Fruit fly (Drosophila melanogaster) whole organism, wandering third instar larva: ENCODE data around the gene tfc.

Source experiments
- Abd-B ChIP-seq: fragments of >200 bp; optimal IDR thresholded peaks from 2 replicates; lab custom pipeline; 2017; ENCODE audit warnings: missing biosample characterization, missing genetic modification characterization
- CG32264 ChIP-seq: fragments of 200-800 bp; sonication (Bioruptor generic); optimal IDR thresholded peaks from 2 replicates; lab custom pipeline; 2016; ENCODE audit warnings: missing biosample characterization, missing genetic modification characterization
- Hr83 ChIP-seq: fragments of 200-300 bp; sonication (Bioruptor generic); optimal IDR thresholded peaks from 2 replicates; lab custom pipeline; 2016; ENCODE audit warnings: missing biosample characterization, mild to moderate bottlenecking, missing genetic modification characterization, moderate library complexity; ENCODE audit not compliant: poor library complexity, severe bottlenecking
- dl ChIP-seq, 2 experiments: fragments of 175-275, 200-275 bp in 1 of 2; fragments of 200-275 bp in 1 of 2; sonication (Bioruptor generic); optimal IDR thresholded peaks; lab custom pipeline; 2018; ENCODE audit warnings: mild to moderate bottlenecking in 2 of 2, missing biosample characterization in 2 of 2, missing genetic modification characterization in 2 of 2, moderate library complexity in 2 of 2; ENCODE audit not compliant: partially characterized antibody in 2 of 2, insufficient read depth in 1 of 2
- woc ChIP-seq: sonication (Bioruptor generic); optimal IDR thresholded peaks from 2 replicates; lab custom pipeline; 2016; ENCODE audit warnings: missing biosample characterization, mild to moderate bottlenecking, missing genetic modification characterization

DNA sequence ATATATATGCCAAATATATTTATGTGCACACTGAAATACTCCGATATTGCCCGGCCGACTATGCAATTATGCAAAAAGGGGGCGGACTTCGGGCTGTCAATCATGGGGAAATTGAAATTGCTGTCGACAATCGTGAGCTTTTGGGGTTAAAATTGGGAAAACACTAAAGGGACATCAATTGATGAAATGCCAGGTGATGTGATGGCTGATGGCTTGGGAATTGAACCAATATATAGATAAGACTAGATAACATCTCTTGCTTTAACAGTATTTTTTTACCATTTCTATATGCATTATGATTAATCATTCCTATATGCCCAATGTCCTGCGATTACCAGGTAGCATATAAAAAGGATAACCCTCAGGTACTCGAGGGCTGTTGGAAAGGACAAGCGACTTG lies 21.7 kb downstream of the tfc start:
- TF ChIP-seq CG32264 (GFP tag; lab: Kevin White, UChicago): no peak
- no peak for TF ChIP-seq Hr83 (GFP tag; lab: Kevin White, UChicago)
- no peak for TF ChIP-seq dl (GFP tag; optimal IDR thresholded peaks at IDR 0.05; lab: Kevin White, UChicago; ENCODE audit: insufficient read depth in 1 of 2, partially characterized antibody in 2 of 2)
- no peak for TF ChIP-seq woc (GFP tag; lab: Kevin White, UChicago)
- no peak for TF ChIP-seq Abd-B (GFP tag; lab: Kevin White, UChicago)
